Worm (Caenorhabditis elegans) whole organism, mixed stage, embryonic: ENCODE measurements around the gene C18B2.2.

ENCODE experiments used
- M03D4.4 ChIP-seq: sonication (generic microtip); optimal IDR thresholded peaks from 2 replicates; lab custom pipeline; 2017; ENCODE audit warnings: mild to moderate bottlenecking, missing genetic modification characterization, missing compliant biosample characterization
- bed-3 ChIP-seq: fragments of 200-800 bp; sonication (Bioruptor generic); optimal IDR thresholded peaks from 3 replicates; lab custom pipeline; 2018; ENCODE audit warnings: mild to moderate bottlenecking, missing genetic modification characterization, moderate library complexity, missing compliant biosample characterization
- blmp-1 ChIP-seq: fragments of 150-350 bp; optimal IDR thresholded peaks from 2 replicates; lab custom pipeline; 2014; ENCODE audit warnings: missing biosample characterization, missing genetic modification characterization
- ceh-39 ChIP-seq: fragments of 150-350 bp; optimal IDR thresholded peaks from 2 replicates; lab custom pipeline; 2014; ENCODE audit warnings: missing biosample characterization, missing genetic modification characterization
- ceh-43 ChIP-seq: fragments of 200-800 bp; sonication (Bioruptor generic); optimal IDR thresholded peaks from 2 replicates; lab custom pipeline; 2018; ENCODE audit warnings: mild to moderate bottlenecking, missing genetic modification characterization, moderate library complexity, missing compliant biosample characterization
- ceh-83 ChIP-seq: fragments of 200-800 bp; sonication (Bioruptor generic); optimal IDR thresholded peaks from 2 replicates; lab custom pipeline; 2018; ENCODE audit warnings: mild to moderate bottlenecking, missing genetic modification characterization, missing compliant biosample characterization
- ces-1 ChIP-seq: fragments of 150-350 bp; optimal IDR thresholded peaks from 2 replicates; lab custom pipeline; 2014; ENCODE audit warnings: missing biosample characterization, missing genetic modification reagents, missing genetic modification characterization
- cnd-1 ChIP-seq: fragments of 200-800 bp; sonication (Bioruptor generic); optimal IDR thresholded peaks from 2 replicates; lab custom pipeline; 2018; ENCODE audit warnings: mild to moderate bottlenecking, missing genetic modification characterization, missing compliant biosample characterization
- drap-1 ChIP-seq: fragments of 200-800 bp; sonication (Bioruptor generic); optimal IDR thresholded peaks from 3 replicates; lab custom pipeline; 2018; ENCODE audit warnings: mild to moderate bottlenecking, missing genetic modification characterization, missing compliant biosample characterization
- elt-1 ChIP-seq: sonication (generic microtip); optimal IDR thresholded peaks from 2 replicates; lab custom pipeline; 2017; ENCODE audit warnings: missing genetic modification characterization, mild to moderate bottlenecking, missing compliant biosample characterization, antibody characterized with exemption, moderate library complexity, borderline replicate concordance; ENCODE audit not compliant: insufficient read depth
- flh-1 ChIP-seq: fragments of 200-800 bp; sonication (Bioruptor generic); optimal IDR thresholded peaks from 2 replicates; lab custom pipeline; 2018; ENCODE audit warnings: mild to moderate bottlenecking, missing genetic modification characterization, moderate library complexity, missing compliant biosample characterization
- ham-2 ChIP-seq: fragments of 200-800 bp; sonication (Bioruptor generic); optimal IDR thresholded peaks from 2 replicates; lab custom pipeline; 2018; ENCODE audit warnings: mild to moderate bottlenecking, missing genetic modification characterization, missing compliant biosample characterization
- hlh-1 ChIP-seq: fragments of 150-350 bp; optimal IDR thresholded peaks from 2 replicates; lab custom pipeline; 2014; ENCODE audit warnings: missing biosample characterization, missing genetic modification reagents, missing genetic modification characterization
- lsy-2 ChIP-seq: fragments of 150-350 bp; optimal IDR thresholded peaks from 2 replicates; lab custom pipeline; 2014; ENCODE audit warnings: missing biosample characterization, missing genetic modification characterization
- mab-5 ChIP-seq: fragments of 150-350 bp; optimal IDR thresholded peaks from 2 replicates; lab custom pipeline; 2014; ENCODE audit warnings: missing biosample characterization, missing genetic modification characterization
- mep-1 ChIP-seq: fragments of 150-350 bp; optimal IDR thresholded peaks from 2 replicates; lab custom pipeline; 2017; ENCODE audit warnings: missing biosample characterization, missing genetic modification reagents, missing genetic modification characterization, inconsistent platforms
- mls-2 ChIP-seq: sonication (generic microtip); optimal IDR thresholded peaks from 2 replicates; lab custom pipeline; 2016; ENCODE audit warnings: mild to moderate bottlenecking, missing genetic modification characterization, moderate library complexity, missing compliant biosample characterization
- nhr-12 ChIP-seq: fragments of 150-350 bp; optimal IDR thresholded peaks from 2 replicates; lab custom pipeline; 2014; ENCODE audit warnings: missing biosample characterization, missing genetic modification characterization
- nhr-237 ChIP-seq: fragments of 150-350 bp; optimal IDR thresholded peaks from 2 replicates; lab custom pipeline; 2014; ENCODE audit warnings: missing biosample characterization, missing genetic modification characterization
- nhr-28 ChIP-seq: fragments of 150-350 bp; optimal IDR thresholded peaks from 2 replicates; lab custom pipeline; 2014; ENCODE audit warnings: missing biosample characterization, missing genetic modification characterization
- nhr-76 ChIP-seq: sonication (generic microtip); optimal IDR thresholded peaks from 2 replicates; lab custom pipeline; 2017; ENCODE audit warnings: missing biosample characterization, missing genetic modification characterization
- pha-4 ChIP-seq: fragments of 150-350 bp; optimal IDR thresholded peaks from 2 replicates; lab custom pipeline; 2018; ENCODE audit warnings: missing biosample characterization, missing genetic modification reagents, missing genetic modification characterization
- snpc-4 ChIP-seq: fragments of 150-350 bp; optimal IDR thresholded peaks from 2 replicates; lab custom pipeline; 2014; ENCODE audit warnings: missing biosample characterization, missing genetic modification characterization
- sptf-1 ChIP-seq: sonication (generic microtip); optimal IDR thresholded peaks from 2 replicates; lab custom pipeline; 2017; ENCODE audit warnings: mild to moderate bottlenecking, missing genetic modification characterization, moderate library complexity, missing compliant biosample characterization
- unc-120 ChIP-seq: sonication (generic microtip); optimal IDR thresholded peaks from 2 replicates; lab custom pipeline; 2017; ENCODE audit warnings: missing genetic modification characterization, missing compliant biosample characterization; ENCODE audit not compliant: poor library complexity, severe bottlenecking
- unc-39 ChIP-seq: fragments of 150-350 bp; optimal IDR thresholded peaks from 2 replicates; lab custom pipeline; 2014; ENCODE audit warnings: missing biosample characterization, missing genetic modification characterization
- unc-62 ChIP-seq: fragments of 150-350 bp; optimal IDR thresholded peaks from 2 replicates; lab custom pipeline; 2014; ENCODE audit warnings: missing biosample characterization, missing genetic modification reagents, missing genetic modification characterization
- zip-8 ChIP-seq: fragments of 150-350 bp; optimal IDR thresholded peaks from 2 replicates; lab custom pipeline; 2014; ENCODE audit warnings: missing biosample characterization, missing genetic modification characterization
- ztf-11 ChIP-seq: fragments of 150-350 bp; optimal IDR thresholded peaks from 2 replicates; lab custom pipeline; 2014; ENCODE audit warnings: missing biosample characterization, missing genetic modification characterization

Gene C18B2.2

ce11 chrX:3611042-3611623, 12.1 kb upstream of the C18B2.2 start, which contains the start of gene C18B2.5:
C18B2.5 (minus strand) TSS chrX:3611092.
- TF ChIP-seq nhr-12 (tag; lab: Kevin White, UChicago), result no peak
- no peak for TF ChIP-seq sptf-1 (tag; lab: Kevin White, UChicago)
- no peak for TF ChIP-seq nhr-28
- TF ChIP-seq ztf-11 (tag; lab: Kevin White, UChicago), result no peak
- TF ChIP-seq unc-62, result no peak
- TF ChIP-seq pha-4 (tag; lab: Kevin White, UChicago), result no peak
- no peak for TF ChIP-seq zip-8
- no peak for TF ChIP-seq ham-2 (GFP tag; lab: Kevin White, UChicago)
- no peak for TF ChIP-seq blmp-1 (tag; lab: Kevin White, UChicago)
- TF ChIP-seq flh-1, result no peak
- TF ChIP-seq M03D4.4 (tag; lab: Kevin White, UChicago), result no peak
- TF ChIP-seq, all 35 proteins: peak for 0

ce11 chrX:3611740-3612139, 11.5 kb upstream of the C18B2.2 start:
- no peak for TF ChIP-seq zip-8
- no peak for TF ChIP-seq bed-3
- TF ChIP-seq flh-1, result no peak
- no peak for TF ChIP-seq unc-39 (tag; lab: Kevin White, UChicago)
- no peak for TF ChIP-seq ceh-83 (GFP tag; lab: Kevin White, UChicago)
- no peak for TF ChIP-seq sptf-1 (tag; lab: Kevin White, UChicago)
- TF ChIP-seq ztf-11 (tag; lab: Kevin White, UChicago), result no peak
- TF ChIP-seq unc-120 (tag; lab: Kevin White, UChicago), result no peak
- no peak for TF ChIP-seq mep-1 (tag; lab: Kevin White, UChicago)
- no peak for TF ChIP-seq mab-5 (tag; lab: Kevin White, UChicago)
- TF ChIP-seq elt-1 (tag; lab: Kevin White, UChicago), result no peak
- no peak for TF ChIP-seq ceh-43 (GFP tag; lab: Kevin White, UChicago)
- no peak for TF ChIP-seq nhr-76 (tag; lab: Kevin White, UChicago)
- TF ChIP-seq drap-1 (GFP tag; lab: Kevin White, UChicago), result no peak
- no peak for TF ChIP-seq nhr-237
- TF ChIP-seq ceh-39, result no peak
- TF ChIP-seq, all 35 proteins: peak for 0

ce11 chrX:3613665-3614064, 9.6 kb upstream of the C18B2.2 start:
- TF ChIP-seq mab-5 (tag; lab: Kevin White, UChicago), result no peak
- TF ChIP-seq elt-1 (tag; lab: Kevin White, UChicago), result no peak
- TF ChIP-seq mep-1 (tag; lab: Kevin White, UChicago), result no peak
- no peak for TF ChIP-seq zip-8
- TF ChIP-seq flh-1, result no peak
- no peak for TF ChIP-seq cnd-1 (tag; lab: Kevin White, UChicago)

ce11 chrX:3617218-3617617, 6.0 kb upstream of the C18B2.2 start, which contains the start of gene del-9:
del-9 (minus strand) TSS chrX:3617318.
- TF ChIP-seq sptf-1 (tag; lab: Kevin White, UChicago) (no peak), nhr-28 (no peak), mab-5 (tag; lab: Kevin White, UChicago) (no peak), nhr-76 (tag; lab: Kevin White, UChicago) (no peak), nhr-237 (no peak), unc-62 (no peak), lsy-2 (tag; lab: Kevin White, UChicago) (no peak), cnd-1 (tag; lab: Kevin White, UChicago) (no peak), hlh-1 (tag; lab: Kevin White, UChicago) (no peak), mls-2 (tag; lab: Kevin White, UChicago) (no peak), snpc-4 (tag; lab: Kevin White, UChicago) (no peak), ceh-43 (GFP tag; lab: Kevin White, UChicago) (no peak), ces-1 (GFP tag; lab: Kevin White, UChicago) (no peak), ham-2 (GFP tag; lab: Kevin White, UChicago) (no peak), flh-1 (no peak), ztf-11 (tag; lab: Kevin White, UChicago) (no peak), ceh-83 (GFP tag; lab: Kevin White, UChicago) (no peak)

- TF ChIP-seq ces-1 (GFP tag; lab: Kevin White, UChicago) (peak; percentile 92), lsy-2 (tag; lab: Kevin White, UChicago) (no peak)
Observed at ce11 chrX:3618842-3619241, 4.4 kb upstream of the C18B2.2 start.
